Fruit fly (Drosophila melanogaster) whole organism, embryonic: ENCODE measurements around the gene beag.
A peak's percentile ranks its signal among the peaks of the same experiment; 100 is the strongest.

Experiments
- Bgb ChIP-seq: fragments of 200-800 bp; sonication (Bioruptor generic); IDR thresholded peaks from 2 replicates; pipeline ENCODE4 v1.3.6; 2022; ENCODE audit warnings: missing biosample characterization, missing genetic modification characterization; ENCODE audit not compliant: partially characterized antibody
- CG10274 ChIP-seq: fragments of 200-800 bp; sonication (Bioruptor generic); optimal IDR thresholded peaks from 3 replicates; lab custom pipeline; 2017; ENCODE audit warnings: missing biosample characterization, mild to moderate bottlenecking, missing genetic modification characterization
- CG10959 ChIP-seq: fragments of 200-800 bp; sonication (Bioruptor generic); IDR thresholded peaks from 2 replicates; pipeline ENCODE4 v1.3.6; 2022; ENCODE audit warnings: missing biosample characterization, missing genetic modification characterization
- CG11398 ChIP-seq: fragments of 200-800 bp; sonication (Bioruptor generic); optimal IDR thresholded peaks from 2 replicates; lab custom pipeline; 2016; ENCODE audit warnings: missing biosample characterization, missing genetic modification characterization
- CG12071 ChIP-seq: fragments of 200-800 bp; sonication (Bioruptor generic); optimal IDR thresholded peaks from 3 replicates; lab custom pipeline; 2018; ENCODE audit warnings: missing biosample characterization, mild to moderate bottlenecking, missing genetic modification characterization
- CG12236 ChIP-seq: fragments of 200-800 bp; sonication (Bioruptor generic); optimal IDR thresholded peaks from 2 replicates; lab custom pipeline; 2016; ENCODE audit warnings: missing biosample characterization, missing genetic modification characterization
- CG12299 ChIP-seq: fragments of 200-800 bp; sonication (Bioruptor generic); optimal IDR thresholded peaks from 2 replicates; lab custom pipeline; 2018; ENCODE audit warnings: missing biosample characterization, mild to moderate bottlenecking, missing genetic modification characterization
- CG1233 ChIP-seq: fragments of 200-800 bp; sonication (Bioruptor generic); optimal IDR thresholded peaks from 4 replicates; lab custom pipeline; 2018; ENCODE audit warnings: missing biosample characterization, mild to moderate bottlenecking, missing genetic modification characterization
- CG12391 ChIP-seq: fragments of 200-800 bp; sonication (Bioruptor generic); optimal IDR thresholded peaks from 3 replicates; lab custom pipeline; 2018; ENCODE audit warnings: missing biosample characterization, mild to moderate bottlenecking, missing genetic modification characterization, moderate library complexity
- CG14441 ChIP-seq: fragments of 200-800 bp; sonication (Bioruptor generic); IDR thresholded peaks from 2 replicates; pipeline ENCODE4 v1.3.6; 2022; ENCODE audit warnings: missing biosample characterization, missing genetic modification characterization
- CG14710 ChIP-seq: fragments of 200-800 bp; sonication (Bioruptor generic); optimal IDR thresholded peaks from 3 replicates; lab custom pipeline; 2019; ENCODE audit warnings: missing biosample characterization, mild to moderate bottlenecking, missing genetic modification characterization, moderate library complexity
- CG15696 ChIP-seq: fragments of 200-800 bp; sonication (Bioruptor generic); optimal IDR thresholded peaks from 2 replicates; lab custom pipeline; 2019; ENCODE audit warnings: missing biosample characterization, mild to moderate bottlenecking, missing genetic modification characterization, moderate library complexity
- CG2678 ChIP-seq: fragments of 200-800 bp; sonication (Bioruptor generic); optimal IDR thresholded peaks from 3 replicates; lab custom pipeline; 2019; ENCODE audit warnings: missing biosample characterization, mild to moderate bottlenecking, missing genetic modification characterization, moderate library complexity
- CG33557 ChIP-seq: fragments of 200-800 bp; sonication (Bioruptor generic); optimal IDR thresholded peaks from 2 replicates; lab custom pipeline; 2019; ENCODE audit warnings: missing biosample characterization, mild to moderate bottlenecking, missing genetic modification characterization, moderate library complexity
- CG3995 ChIP-seq: fragments of 200-800 bp; sonication (Bioruptor generic); optimal IDR thresholded peaks from 3 replicates; lab custom pipeline; 2016; ENCODE audit warnings: missing biosample characterization, missing genetic modification characterization
- CG4617 ChIP-seq: fragments of 200-800 bp; sonication (Bioruptor generic); optimal IDR thresholded peaks from 3 replicates; lab custom pipeline; 2016; ENCODE audit warnings: missing biosample characterization, missing genetic modification characterization, borderline replicate concordance
- CG6683 ChIP-seq: fragments of 200-800 bp; sonication (Bioruptor generic); optimal IDR thresholded peaks from 2 replicates; lab custom pipeline; 2017; ENCODE audit warnings: missing biosample characterization, mild to moderate bottlenecking, missing genetic modification characterization, missing genetic modification reagents
- CG7357 ChIP-seq: fragments of 200-800 bp; sonication (Bioruptor generic); IDR thresholded peaks from 3 replicates; pipeline ENCODE4 v1.3.6; 2022; ENCODE audit warnings: missing biosample characterization, missing genetic modification characterization
- CG8089 ChIP-seq: fragments of 200-800 bp; sonication (Bioruptor generic); optimal IDR thresholded peaks from 3 replicates; lab custom pipeline; 2016; ENCODE audit warnings: missing biosample characterization, missing genetic modification characterization
- CG8765 ChIP-seq: fragments of 200-800 bp; sonication (Bioruptor generic); IDR thresholded peaks from 2 replicates; pipeline ENCODE4 v1.3.6; 2022; ENCODE audit warnings: missing biosample characterization, missing genetic modification characterization
- CkIIα-i1 ChIP-seq: fragments of 200-800 bp; sonication (Bioruptor generic); IDR thresholded peaks from 2 replicates; pipeline ENCODE4 v1.3.6; 2022; ENCODE audit warnings: missing biosample characterization, missing genetic modification characterization
- Dip3 ChIP-seq: fragments of 200-800 bp; sonication (Bioruptor generic); optimal IDR thresholded peaks from 3 replicates; lab custom pipeline; 2016; ENCODE audit warnings: missing biosample characterization, missing genetic modification characterization
- Dll ChIP-seq: fragments of 200-800 bp; sonication (Bioruptor generic); IDR thresholded peaks from 4 replicates; pipeline ENCODE4 v1.3.6; 2022; ENCODE audit warnings: missing biosample characterization, missing genetic modification characterization; ENCODE audit not compliant: partially characterized antibody
- Doc2 ChIP-seq: fragments of 200-800 bp; sonication (Bioruptor generic); IDR thresholded peaks from 2 replicates; pipeline ENCODE4 v1.3.6; 2022; ENCODE audit warnings: missing biosample characterization, missing genetic modification characterization
- Fer1 ChIP-seq: fragments of 200-800 bp; sonication (Bioruptor generic); optimal IDR thresholded peaks from 2 replicates; lab custom pipeline; 2017; ENCODE audit warnings: missing biosample characterization, mild to moderate bottlenecking, missing genetic modification characterization
- H2.0 ChIP-seq: fragments of 200-800 bp; sonication (Bioruptor generic); IDR thresholded peaks from 2 replicates; pipeline ENCODE4 v1.3.6; 2022; ENCODE audit warnings: missing biosample characterization, missing genetic modification characterization
- Hr51 ChIP-seq, 2 experiments: fragments of 200-800 bp; sonication (Bioruptor generic); optimal IDR thresholded peaks; 2 replicates in 1 of 2; 3 replicates in 1 of 2; lab custom pipeline; 2016 to 2018; ENCODE audit warnings: missing biosample characterization in 2 of 2, missing genetic modification characterization in 2 of 2, mild to moderate bottlenecking in 1 of 2, moderate library complexity in 1 of 2
- Lhr ChIP-seq: fragments of 200-800 bp; sonication (Bioruptor generic); optimal IDR thresholded peaks from 3 replicates; lab custom pipeline; 2017; ENCODE audit warnings: mild to moderate bottlenecking, missing biosample characterization, missing genetic modification reagents, missing genetic modification characterization
- Oaz ChIP-seq: fragments of 200-800 bp; sonication (Bioruptor generic); IDR thresholded peaks from 2 replicates; pipeline ENCODE4 v1.3.6; 2022; ENCODE audit warnings: missing biosample characterization, missing genetic modification characterization
- Pdp1 ChIP-seq, 2 experiments: fragments of 200-800 bp; sonication (Bioruptor generic); optimal IDR thresholded peaks; 3 replicates each; lab custom pipeline; 2016; ENCODE audit warnings: missing biosample characterization in 2 of 2, missing genetic modification characterization in 2 of 2, mild to moderate bottlenecking in 1 of 2, moderate library complexity in 1 of 2
- Tbp ChIP-seq: fragments of >200 bp; optimal IDR thresholded peaks from 2 replicates; lab custom pipeline; 2018; ENCODE audit warnings: missing biosample characterization, missing genetic modification characterization
- disco-r ChIP-seq: fragments of 200-800 bp; sonication (Bioruptor generic); optimal IDR thresholded peaks from 2 replicates; lab custom pipeline; 2016; ENCODE audit warnings: missing biosample characterization, missing genetic modification characterization
- emc ChIP-seq: fragments of 200-800 bp; sonication (Bioruptor generic); optimal IDR thresholded peaks from 2 replicates; lab custom pipeline; 2016; ENCODE audit warnings: missing biosample characterization, missing genetic modification characterization
- en ChIP-seq: fragments of 200-800 bp; sonication (Bioruptor generic); optimal IDR thresholded peaks from 2 replicates; lab custom pipeline; 2016; ENCODE audit warnings: missing biosample characterization, missing genetic modification characterization
- exex ChIP-seq: fragments of 200-800 bp; sonication (Bioruptor generic); optimal IDR thresholded peaks from 4 replicates; lab custom pipeline; 2018; ENCODE audit warnings: missing biosample characterization, mild to moderate bottlenecking, missing genetic modification characterization, moderate library complexity
- ftz-f1 ChIP-seq: fragments of 200-800 bp; sonication (Bioruptor generic); optimal IDR thresholded peaks from 2 replicates; lab custom pipeline; 2016; ENCODE audit warnings: missing biosample characterization, missing genetic modification characterization
- insv ChIP-seq, 2 experiments: fragments of 200-800 bp; sonication (Bioruptor generic); optimal IDR thresholded peaks; 3 replicates each; lab custom pipeline; 2016 to 2018; ENCODE audit warnings: missing biosample characterization in 2 of 2, missing genetic modification characterization in 2 of 2
- inv ChIP-seq: fragments of 200-800 bp; sonication (Bioruptor generic); IDR thresholded peaks from 2 replicates; pipeline ENCODE4 v1.3.6; 2022; ENCODE audit warnings: missing biosample characterization, missing genetic modification characterization; ENCODE audit not compliant: partially characterized antibody
- jing ChIP-seq: fragments of 200-800 bp; sonication (Bioruptor generic); optimal IDR thresholded peaks from 2 replicates; lab custom pipeline; 2018; ENCODE audit warnings: missing biosample characterization, mild to moderate bottlenecking, missing genetic modification characterization
- maf-S ChIP-seq: fragments of 200-800 bp; sonication (Bioruptor generic); optimal IDR thresholded peaks from 2 replicates; lab custom pipeline; 2016; ENCODE audit warnings: missing biosample characterization, missing genetic modification characterization
- mirr ChIP-seq: fragments of 200-800 bp; sonication (Bioruptor generic); optimal IDR thresholded peaks from 3 replicates; lab custom pipeline; 2018; ENCODE audit warnings: missing biosample characterization, mild to moderate bottlenecking, missing genetic modification characterization
- nerfin-2 ChIP-seq: fragments of 200-800 bp; sonication (Bioruptor generic); IDR thresholded peaks from 2 replicates; pipeline ENCODE4 v1.3.6; 2022; ENCODE audit warnings: missing biosample characterization, missing genetic modification characterization; ENCODE audit not compliant: partially characterized antibody
- pan ChIP-seq, 4 experiments: fragments of >200 bp in 3 of 4; fragments of 200-800 bp in 1 of 4; sonication (Bioruptor generic) in 1 of 4; optimal IDR thresholded peaks in 3 of 4; IDR thresholded peaks in 1 of 4; 2 replicates each; pipeline versions ENCODE4 v1.3.6 to Lab custom; 2017 to 2022; ENCODE audit warnings: missing biosample characterization in 2 of 4, missing genetic modification characterization in 2 of 4, mixed read lengths in 1 of 4
- pfk ChIP-seq: fragments of 200-800 bp; sonication (Bioruptor generic); optimal IDR thresholded peaks from 2 replicates; lab custom pipeline; 2018; ENCODE audit warnings: missing biosample characterization, mild to moderate bottlenecking, missing genetic modification characterization, moderate library complexity
- ranshi ChIP-seq: fragments of 200-800 bp; sonication (Bioruptor generic); IDR thresholded peaks from 2 replicates; pipeline ENCODE4 v1.3.6; 2022; ENCODE audit warnings: missing biosample characterization, missing genetic modification characterization
- scrt ChIP-seq: fragments of 200-800 bp; sonication (Bioruptor generic); optimal IDR thresholded peaks from 2 replicates; lab custom pipeline; 2018; ENCODE audit warnings: missing biosample characterization, mild to moderate bottlenecking, missing genetic modification characterization, moderate library complexity
- tin ChIP-seq: fragments of 200-800 bp; sonication (Bioruptor generic); optimal IDR thresholded peaks from 3 replicates; lab custom pipeline; 2016; ENCODE audit warnings: missing biosample characterization, missing genetic modification characterization
- unpg ChIP-seq: fragments of 200-800 bp; sonication (Bioruptor generic); optimal IDR thresholded peaks from 3 replicates; lab custom pipeline; 2018; ENCODE audit warnings: missing biosample characterization, mild to moderate bottlenecking, missing genetic modification characterization, moderate library complexity
- z ChIP-seq: fragments of 200-800 bp; sonication (Bioruptor generic); IDR thresholded peaks from 3 replicates; pipeline ENCODE4 v1.3.6; 2022; ENCODE audit warnings: missing biosample characterization, missing genetic modification characterization
- zfh1 ChIP-seq: fragments of 200-800 bp; sonication (Bioruptor generic); IDR thresholded peaks from 3 replicates; pipeline ENCODE4 v1.3.6; 2022; ENCODE audit warnings: missing biosample characterization, missing genetic modification characterization

The beag gene

DNA sequence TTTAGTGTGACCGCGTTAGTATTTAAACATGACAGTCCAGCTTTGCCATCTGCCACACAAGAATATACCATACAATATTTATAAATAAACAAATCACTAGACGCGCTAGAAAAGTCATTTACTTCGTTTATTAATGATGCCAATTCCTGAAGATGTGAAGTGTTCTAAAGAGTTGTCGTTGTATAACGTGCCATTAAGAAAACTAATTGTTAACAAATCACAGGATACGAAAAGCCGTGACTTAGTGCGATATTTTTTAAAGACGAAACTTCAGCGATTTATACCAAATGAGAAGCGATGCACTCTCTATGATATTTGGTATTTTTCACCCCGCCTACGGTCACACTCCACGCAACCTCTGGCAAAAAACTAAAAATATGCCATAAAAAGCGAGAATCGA, 25.4 kb downstream of the beag start, which contains the start of gene neur (continued):
- TF ChIP-seq CG14441 (GFP tag; lab: Robert Waterston, UW) (no peak), Lhr (GFP tag; lab: Kevin White, UChicago) (peak; percentile 83), ranshi (GFP tag; lab: Robert Waterston, UW) (no peak), mirr (GFP tag; lab: Kevin White, UChicago) (no peak), Fer1 (GFP tag; lab: Kevin White, UChicago) (no peak), CG10959 (GFP tag; lab: Robert Waterston, UW) (no peak), zfh1 (GFP tag; lab: Robert Waterston, UW) (0 out of 3 replicates have a peak, but pooled peaks have one; percentile 35), Oaz (GFP tag; lab: Robert Waterston, UW) (no peak), nerfin-2 (GFP tag; lab: Robert Waterston, UW) (0 out of 2 replicates have a peak, but pooled peaks have one; percentile 13), emc (GFP tag; lab: Kevin White, UChicago) (no peak), Doc2 (GFP tag; lab: Robert Waterston, UW) (no peak), disco-r (GFP tag; lab: Kevin White, UChicago) (no peak), pan (optimal IDR thresholded peaks at IDR 0.05; lab: Kevin White, UChicago) (no peak), pan (GFP tag; optimal IDR thresholded peaks at IDR 0.05 in 1 of 2, IDR thresholded peaks at IDR 0.05 in 1 of 2) (no peak), CG4617 (GFP tag; lab: Kevin White, UChicago) (peak; percentile 58), z (GFP tag; lab: Robert Waterston, UW) (no peak), Dip3 (GFP tag; lab: Kevin White, UChicago) (no peak), H2.0 (no peak), Tbp (GFP tag; lab: Kevin White, UChicago) (no peak), CG12299 (tag; lab: Kevin White, UChicago) (no peak), Dll (peak; percentile 80), tin (GFP tag; lab: Kevin White, UChicago) (no peak), CG12071 (GFP tag; lab: Kevin White, UChicago) (no peak), unpg (no peak), Pdp1 (GFP tag; optimal IDR thresholded peaks at IDR 0.05; lab: Kevin White, UChicago) (peak in 1 of 2 experiments; percentile 47), CG2678 (no peak), CG8089 (no peak), Hr51 (GFP tag; optimal IDR thresholded peaks at IDR 0.05; lab: Kevin White, UChicago) (no peak), CG12236 (GFP tag; lab: Kevin White, UChicago) (no peak), scrt (GFP tag; lab: Kevin White, UChicago) (no peak), insv (GFP tag; optimal IDR thresholded peaks at IDR 0.05; lab: Kevin White, UChicago) (peak in 1 of 2 experiments; percentile 22), pfk (GFP tag; lab: Kevin White, UChicago) (no peak), CG14710 (tag; lab: Kevin White, UChicago) (peak; percentile 73), CG11398 (no peak), CG33557 (GFP tag; lab: Kevin White, UChicago) (peak; percentile 25), CG3995 (GFP tag; lab: Kevin White, UChicago) (peak; percentile 99), inv (GFP tag; lab: Robert Waterston, UW) (peak; percentile 65), maf-S (GFP tag; lab: Kevin White, UChicago) (no peak), exex (tag; lab: Kevin White, UChicago) (no peak), CG15696 (tag; lab: Kevin White, UChicago) (no peak), Bgb (GFP tag; lab: Robert Waterston, UW) (peak; percentile 67), ftz-f1 (no peak), CG1233 (GFP tag; lab: Kevin White, UChicago) (no peak), CkIIα-i1 (GFP tag; lab: Robert Waterston, UW) (no peak), CG12391 (peak; percentile 45), CG8765 (GFP tag; lab: Robert Waterston, UW) (no peak), jing (GFP tag; lab: Kevin White, UChicago) (no peak), en (no peak), CG7357 (GFP tag; lab: Robert Waterston, UW) (no peak), CG10274 (no peak), CG6683 (GFP tag; lab: Kevin White, UChicago) (no peak)
